Fruit fly (Drosophila melanogaster): Measurements from ENCODE around the gene Reph.
A peak's percentile ranks its signal among the peaks of the same experiment; 100 is the strongest.

Reph gene

dm6 chr2L:3855528-3856189 is 52.3 kb downstream of the Reph start (continued):
- TF ChIP-seq CG10565 (GFP tag; optimal IDR thresholded peaks at IDR 0.05) = no peak
- no peak for TF ChIP-seq ase (GFP tag; IDR thresholded peaks at IDR 0.05)
- no peak for TF ChIP-seq CG18011 (GFP tag; optimal IDR thresholded peaks at IDR 0.05)
- no peak for TF ChIP-seq lov (optimal IDR thresholded peaks at IDR 0.05)
- TF ChIP-seq lov (GFP tag; IDR thresholded peaks at IDR 0.05) = no peak
- TF ChIP-seq twi (tag; optimal IDR thresholded peaks at IDR 0.05) = no peak
- TF ChIP-seq otp (GFP tag; IDR thresholded peaks at IDR 0.05) = no peak
- no peak for TF ChIP-seq CG1529 (GFP tag; optimal IDR thresholded peaks at IDR 0.05)
- no peak for TF ChIP-seq Hand (GFP tag; optimal IDR thresholded peaks at IDR 0.05)
- no peak for TF ChIP-seq Ets97D (GFP tag; optimal IDR thresholded peaks at IDR 0.05)
- no peak for TF ChIP-seq Antp (GFP tag; optimal IDR thresholded peaks at IDR 0.05)
- TF ChIP-seq pho (GFP tag; optimal IDR thresholded peaks at IDR 0.05) = no peak
- TF ChIP-seq Dll (GFP tag; IDR thresholded peaks at IDR 0.05; ENCODE audit: partially characterized antibody) = no peak
- no peak for TF ChIP-seq CG15479 (GFP tag; optimal IDR thresholded peaks at IDR 0.05)
- TF ChIP-seq CG10274 (GFP tag; optimal IDR thresholded peaks at IDR 0.05) = no peak
- no peak for TF ChIP-seq salm (tag; optimal IDR thresholded peaks at IDR 0.05)
- no peak for TF ChIP-seq CG1647 (GFP tag; optimal IDR thresholded peaks at IDR 0.05)
- peak in 1 of 2 experiments; percentile 60 for TF ChIP-seq bsh (GFP tag; optimal IDR thresholded peaks at IDR 0.05)
- TF ChIP-seq CG10147 (GFP tag; optimal IDR thresholded peaks at IDR 0.05) = no peak
- TF ChIP-seq CG17912 (GFP tag; optimal IDR thresholded peaks at IDR 0.05) = no peak
- TF ChIP-seq tx (GFP tag; optimal IDR thresholded peaks at IDR 0.05) = no peak
- no peak for TF ChIP-seq fu2 (GFP tag; optimal IDR thresholded peaks at IDR 0.05)
- TF ChIP-seq CG9727 (GFP tag; optimal IDR thresholded peaks at IDR 0.05) = no peak
- no peak for TF ChIP-seq Side (GFP tag; optimal IDR thresholded peaks at IDR 0.05)
- no peak for TF ChIP-seq ATbp (GFP tag; optimal IDR thresholded peaks at IDR 0.05)
- TF ChIP-seq stc (GFP tag; IDR thresholded peaks at IDR 0.05) = no peak
- TF ChIP-seq Gug (GFP tag; IDR thresholded peaks at IDR 0.05) = no peak
- no peak for TF ChIP-seq zen2 (GFP tag; IDR thresholded peaks at IDR 0.05; ENCODE audit: partially characterized antibody)
- TF ChIP-seq CG2129 (GFP tag; IDR thresholded peaks at IDR 0.05; ENCODE audit: partially characterized antibody) = no peak
- TF ChIP-seq sima (GFP tag; optimal IDR thresholded peaks at IDR 0.05) = no peak
- no peak for TF ChIP-seq CG3995 (GFP tag; optimal IDR thresholded peaks at IDR 0.05)
- TF ChIP-seq corto (GFP tag; optimal IDR thresholded peaks at IDR 0.05) = no peak
- no peak for TF ChIP-seq mam (GFP tag; optimal IDR thresholded peaks at IDR 0.05)
- peak; percentile 38; the same call in 1 of the 2 replicates for TF ChIP-seq CG31441 (GFP tag; IDR thresholded peaks at IDR 0.05)
- no peak for TF ChIP-seq CG31224 (GFP tag; IDR thresholded peaks at IDR 0.05)
- TF ChIP-seq CG6689 (GFP tag; IDR thresholded peaks at IDR 0.05) = no peak
- TF ChIP-seq jumu (GFP tag; optimal IDR thresholded peaks at IDR 0.05) = no peak
- no peak for TF ChIP-seq sc (optimal IDR thresholded peaks at IDR 0.05)
- TF ChIP-seq sc (GFP tag; optimal IDR thresholded peaks at IDR 0.05) = peak; percentile 16
- no peak for TF ChIP-seq pum (GFP tag; optimal IDR thresholded peaks at IDR 0.05)
- no peak for TF ChIP-seq CG18476 (GFP tag; optimal IDR thresholded peaks at IDR 0.05)
- TF ChIP-seq bowl (GFP tag; IDR thresholded peaks at IDR 0.05) = no peak
- no peak for TF ChIP-seq bab2 (GFP tag; optimal IDR thresholded peaks at IDR 0.05)
- TF ChIP-seq pzg (GFP tag; optimal IDR thresholded peaks at IDR 0.05) = no peak
- no peak for TF ChIP-seq croc (GFP tag; conservative IDR thresholded peaks at IDR 0.05)
- TF ChIP-seq dpn (GFP tag; optimal IDR thresholded peaks at IDR 0.05) = no peak
- no peak for TF ChIP-seq CG11723 (GFP tag; optimal IDR thresholded peaks at IDR 0.05)
- TF ChIP-seq CG7745 (tag; optimal IDR thresholded peaks at IDR 0.05) = no peak
- no peak for TF ChIP-seq CG8478 (optimal IDR thresholded peaks at IDR 0.05)
- TF ChIP-seq CG10462 (GFP tag; optimal IDR thresholded peaks at IDR 0.05) = no peak
- no peak for TF ChIP-seq CG8290 (GFP tag; optimal IDR thresholded peaks at IDR 0.05)
- no peak for TF ChIP-seq CG8290 (tag; optimal IDR thresholded peaks at IDR 0.05)
